Worm (Caenorhabditis elegans): ENCODE measurements around the gene Y73F8A.20.

ce11 chrIV:15399977-15400376 is 21.7 kb downstream of the Y73F8A.20 start, which contains the start of gene nhr-5:
- TF ChIP-seq ama-1 (optimal IDR thresholded peaks at IDR 0.05) (no peak), unc-62 (GFP tag; optimal IDR thresholded peaks at IDR 0.05) (no peak), nhr-11 (tag; optimal IDR thresholded peaks at IDR 0.05) (no peak), nhr-77 (tag; optimal IDR thresholded peaks at IDR 0.05) (no peak), ZK546.5 (tag; optimal IDR thresholded peaks at IDR 0.05) (no peak), nhr-25 (tag; optimal IDR thresholded peaks at IDR 0.05) (no peak), mbf-1 (tag; optimal IDR thresholded peaks at IDR 0.05) (no peak), mab-5 (tag; optimal IDR thresholded peaks at IDR 0.05) (no peak)

All from whole organism, L2 larva.